Worm (Caenorhabditis elegans): ENCODE data around the gene srh-281.

DNA sequence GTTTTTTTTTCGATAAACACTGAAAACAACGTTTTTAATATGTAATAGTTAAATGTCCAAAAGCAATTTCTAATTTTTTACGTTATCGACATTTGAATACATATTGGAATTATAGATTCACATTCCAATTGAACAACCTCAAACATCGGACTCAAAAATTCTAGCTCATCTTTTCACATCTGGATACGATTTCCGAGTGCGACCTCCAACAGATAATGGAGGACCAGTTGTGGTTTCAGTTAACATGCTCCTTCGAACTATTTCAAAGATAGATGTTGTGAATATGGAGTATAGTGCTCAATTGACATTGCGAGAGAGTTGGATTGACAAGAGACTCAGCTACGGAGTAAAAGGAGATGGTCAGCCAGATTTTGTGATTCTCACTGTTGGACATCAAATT, 29.4 kb downstream of the srh-281 start:
- no peak for TF ChIP-seq nhr-12 (tag; optimal IDR thresholded peaks at IDR 0.05)
- TF ChIP-seq lin-13 (tag; optimal IDR thresholded peaks at IDR 0.05) = no peak
- no peak for TF ChIP-seq mls-2 (tag; optimal IDR thresholded peaks at IDR 0.05)
- TF ChIP-seq nhr-28 (tag; optimal IDR thresholded peaks at IDR 0.05) = no peak
- TF ChIP-seq pha-4 (tag; optimal IDR thresholded peaks at IDR 0.05) = no peak
